Fruit fly (Drosophila melanogaster) whole organism, adult: ENCODE data around the gene Rlb1.

Experiments used
- CG11617 ChIP-seq: fragments of 200-800 bp; sonication (Bioruptor generic); optimal IDR thresholded peaks from 2 replicates; lab custom pipeline; 2017; ENCODE audit warnings: mild to moderate bottlenecking, missing biosample characterization, missing genetic modification reagents, missing genetic modification characterization
- CG12768 ChIP-seq: fragments of 200-800 bp; sonication (Bioruptor generic); optimal IDR thresholded peaks from 2 replicates; lab custom pipeline; 2017; ENCODE audit warnings: missing biosample characterization, missing genetic modification characterization, mild to moderate bottlenecking, moderate library complexity, missing genetic modification reagents
- CG14711 ChIP-seq: fragments of 200-800 bp; sonication (Bioruptor generic); optimal IDR thresholded peaks from 2 replicates; lab custom pipeline; 2018; ENCODE audit warnings: missing biosample characterization, mild to moderate bottlenecking, missing genetic modification characterization, moderate library complexity
- CG1620 ChIP-seq: fragments of 200-800 bp; sonication (Bioruptor generic); optimal IDR thresholded peaks from 2 replicates; lab custom pipeline; 2016; ENCODE audit warnings: missing biosample characterization, missing genetic modification characterization
- CG33017 ChIP-seq: fragments of 200-800 bp; sonication (Bioruptor generic); optimal IDR thresholded peaks from 2 replicates; lab custom pipeline; 2018; ENCODE audit warnings: missing biosample characterization, mild to moderate bottlenecking, missing genetic modification characterization, moderate library complexity
- CG5204 ChIP-seq: fragments of 200-800 bp; sonication (Bioruptor generic); optimal IDR thresholded peaks from 2 replicates; lab custom pipeline; 2016; ENCODE audit warnings: missing biosample characterization, missing genetic modification characterization
- CG7045 ChIP-seq: fragments of 200-800 bp; sonication (Bioruptor generic); optimal IDR thresholded peaks from 2 replicates; lab custom pipeline; 2017; ENCODE audit warnings: missing biosample characterization, mild to moderate bottlenecking, missing genetic modification characterization
- CG7101 ChIP-seq: fragments of 200-800 bp; sonication (Bioruptor generic); optimal IDR thresholded peaks from 2 replicates; lab custom pipeline; 2018; ENCODE audit warnings: missing biosample characterization, mild to moderate bottlenecking, missing genetic modification characterization, moderate library complexity
- Clk ChIP-seq: fragments of 200-800 bp; sonication (Bioruptor generic); optimal IDR thresholded peaks from 2 replicates; lab custom pipeline; 2017; ENCODE audit warnings: missing biosample characterization, missing genetic modification characterization
- Crg-1 ChIP-seq: fragments of 200-800 bp; sonication (Bioruptor generic); optimal IDR thresholded peaks from 2 replicates; lab custom pipeline; 2016; ENCODE audit warnings: missing biosample characterization, missing genetic modification characterization
- Hr96 ChIP-seq: fragments of 200-800 bp; sonication (Bioruptor generic); optimal IDR thresholded peaks from 2 replicates; lab custom pipeline; 2016; ENCODE audit warnings: missing biosample characterization, missing genetic modification characterization
- Mnt ChIP-seq: fragments of 200-800 bp; sonication (Bioruptor generic); optimal IDR thresholded peaks from 2 replicates; lab custom pipeline; 2016; ENCODE audit warnings: missing biosample characterization, mild to moderate bottlenecking, missing genetic modification characterization
- bab1 ChIP-seq: fragments of 200-800 bp; sonication (Bioruptor generic); optimal IDR thresholded peaks from 3 replicates; lab custom pipeline; 2019; ENCODE audit warnings: missing biosample characterization, mild to moderate bottlenecking, missing genetic modification characterization, moderate library complexity
- cic ChIP-seq: fragments of 200-800 bp; sonication (Bioruptor generic); optimal IDR thresholded peaks from 2 replicates; lab custom pipeline; 2017; ENCODE audit warnings: missing biosample characterization, mild to moderate bottlenecking, missing genetic modification characterization, moderate library complexity
- cnc ChIP-seq, 2 experiments: fragments of >200 bp; optimal IDR thresholded peaks; 2 replicates each; lab custom pipeline; 2017
- kay ChIP-seq: fragments of 200-800 bp; sonication (Bioruptor generic); peaks from one replicate; lab custom pipeline; 2016; ENCODE audit warnings: missing biosample characterization, missing genetic modification characterization, borderline replicate concordance
- ovo ChIP-seq: fragments of 200-800 bp; sonication (Bioruptor generic); optimal IDR thresholded peaks from 2 replicates; lab custom pipeline; 2016; ENCODE audit warnings: missing biosample characterization, missing genetic modification characterization
- pad ChIP-seq: fragments of 200-800 bp; sonication (Bioruptor generic); optimal IDR thresholded peaks from 3 replicates; lab custom pipeline; 2017; ENCODE audit warnings: missing biosample characterization, missing genetic modification characterization, mild to moderate bottlenecking, moderate library complexity, missing genetic modification reagents
- tj ChIP-seq: fragments of 200-800 bp; sonication (Bioruptor generic); optimal IDR thresholded peaks from 3 replicates; lab custom pipeline; 2017; ENCODE audit warnings: missing biosample characterization, mild to moderate bottlenecking, missing genetic modification characterization, moderate library complexity
- toe ChIP-seq: fragments of 200-800 bp; sonication (Bioruptor generic); optimal IDR thresholded peaks from 2 replicates; lab custom pipeline; 2016; ENCODE audit warnings: missing biosample characterization, missing genetic modification characterization

The Rlb1 gene

DNA sequence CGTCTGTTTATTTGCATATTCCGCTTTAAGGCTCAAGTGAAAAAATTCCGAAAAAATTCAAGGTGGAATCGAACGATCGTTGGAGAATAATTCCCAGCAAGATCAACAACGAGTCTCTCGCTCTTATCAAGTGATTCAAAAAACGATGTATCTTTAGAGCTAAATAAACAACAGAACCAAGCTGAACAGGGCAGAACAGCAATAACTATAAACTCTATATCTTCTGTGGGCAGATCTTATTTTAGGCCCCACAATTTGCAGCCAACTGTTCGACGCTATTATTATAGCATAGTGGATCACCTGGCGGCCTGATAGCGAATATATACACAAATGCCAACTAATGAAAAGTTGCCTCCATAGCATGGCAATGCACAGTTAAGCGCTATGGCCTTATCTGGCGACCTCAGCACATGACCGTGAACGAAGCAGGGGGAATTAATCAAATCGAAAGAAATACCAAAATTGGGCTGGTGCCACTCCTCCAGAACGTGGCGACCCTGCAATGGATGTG, 16.3 kb downstream of the Rlb1 start:
- TF ChIP-seq tj (GFP tag; lab: Kevin White, UChicago) (peak; percentile 21), CG7101 (tag; lab: Kevin White, UChicago) (peak; percentile 8), CG11617 (GFP tag; lab: Kevin White, UChicago) (no peak), CG33017 (tag; lab: Kevin White, UChicago) (peak; percentile 51), bab1 (GFP tag; lab: Kevin White, UChicago) (no peak), kay (GFP tag; lab: Kevin White, UChicago) (peak; percentile 71), CG7045 (GFP tag; lab: Kevin White, UChicago) (peak; percentile 7), cic (GFP tag; lab: Kevin White, UChicago) (no peak), toe (no peak)

DNA sequence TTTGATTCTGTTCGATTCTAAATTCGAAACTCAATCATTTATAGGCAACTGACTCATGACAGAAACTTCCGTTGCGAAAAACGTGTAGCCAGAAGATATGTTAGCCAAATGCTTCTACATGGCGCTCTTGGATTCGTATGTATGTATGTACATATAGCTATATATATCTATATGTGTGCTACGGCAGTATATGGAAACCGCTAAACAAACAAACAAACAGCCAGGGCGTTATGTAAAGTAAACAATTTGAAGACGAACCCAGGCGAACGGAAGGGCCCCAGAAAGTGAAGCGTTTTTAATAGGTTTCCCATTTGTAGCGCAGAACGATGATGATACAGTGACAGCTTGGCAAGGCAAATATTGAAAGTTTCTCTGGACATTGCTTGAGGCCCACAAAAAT, 16.8 kb downstream of the Rlb1 start:
- TF ChIP-seq CG5204 (GFP tag; lab: Kevin White, UChicago) (no peak), pad (no peak), kay (GFP tag; lab: Kevin White, UChicago) (peak; percentile 19), ovo (peak; percentile 68), Hr96 (GFP tag; lab: Kevin White, UChicago) (no peak), CG1620 (no peak)

DNA sequence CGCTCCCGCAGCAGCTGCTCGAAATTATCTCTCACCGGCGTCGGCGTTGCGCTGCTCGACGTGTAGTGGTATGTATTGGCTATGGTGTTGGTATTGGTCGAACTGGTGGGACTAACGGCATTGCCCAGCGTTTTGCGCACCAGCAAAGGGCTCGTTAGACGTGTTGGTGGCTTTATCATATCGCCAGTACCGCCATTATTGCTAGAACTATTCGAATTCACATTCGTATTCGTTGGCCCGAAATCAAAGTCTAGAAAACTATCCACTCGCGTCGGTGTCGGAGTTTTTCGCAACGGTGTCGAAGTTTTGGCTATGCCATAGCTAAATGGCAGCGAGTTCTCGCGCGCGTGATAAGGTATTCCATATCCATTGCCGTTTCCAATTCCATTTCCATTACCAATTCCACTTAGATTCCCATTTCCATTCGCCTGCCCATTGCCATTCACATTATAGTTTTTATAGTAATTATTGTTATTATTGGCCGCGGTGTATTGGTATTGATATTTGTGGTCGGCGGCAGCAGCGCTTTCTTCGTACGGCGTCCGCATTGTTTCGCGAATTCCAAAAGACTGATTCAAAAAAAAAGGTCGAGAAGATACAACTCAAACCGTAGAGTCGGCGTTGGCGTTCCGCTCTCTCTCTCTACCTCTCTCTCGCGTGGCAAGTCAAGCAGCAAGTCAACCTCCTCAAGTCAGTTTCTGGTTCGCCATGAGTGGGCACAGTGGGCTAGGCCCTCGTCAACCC, 19.5 kb downstream of the Rlb1 start, which contains the start of gene by:
Gene by, minus strand, starts transcription at position 575 of the 744 bp plus-strand sequence.
- TF ChIP-seq CG12768, result peak; percentile 39
- TF ChIP-seq Hr96 (GFP tag; lab: Kevin White, UChicago), result no peak
- peak; percentile 64 for TF ChIP-seq ovo
- TF ChIP-seq CG14711, result no peak
- peak; percentile 56 for TF ChIP-seq kay (GFP tag; lab: Kevin White, UChicago)
- TF ChIP-seq cic (GFP tag; lab: Kevin White, UChicago), result peak; percentile 85

DNA sequence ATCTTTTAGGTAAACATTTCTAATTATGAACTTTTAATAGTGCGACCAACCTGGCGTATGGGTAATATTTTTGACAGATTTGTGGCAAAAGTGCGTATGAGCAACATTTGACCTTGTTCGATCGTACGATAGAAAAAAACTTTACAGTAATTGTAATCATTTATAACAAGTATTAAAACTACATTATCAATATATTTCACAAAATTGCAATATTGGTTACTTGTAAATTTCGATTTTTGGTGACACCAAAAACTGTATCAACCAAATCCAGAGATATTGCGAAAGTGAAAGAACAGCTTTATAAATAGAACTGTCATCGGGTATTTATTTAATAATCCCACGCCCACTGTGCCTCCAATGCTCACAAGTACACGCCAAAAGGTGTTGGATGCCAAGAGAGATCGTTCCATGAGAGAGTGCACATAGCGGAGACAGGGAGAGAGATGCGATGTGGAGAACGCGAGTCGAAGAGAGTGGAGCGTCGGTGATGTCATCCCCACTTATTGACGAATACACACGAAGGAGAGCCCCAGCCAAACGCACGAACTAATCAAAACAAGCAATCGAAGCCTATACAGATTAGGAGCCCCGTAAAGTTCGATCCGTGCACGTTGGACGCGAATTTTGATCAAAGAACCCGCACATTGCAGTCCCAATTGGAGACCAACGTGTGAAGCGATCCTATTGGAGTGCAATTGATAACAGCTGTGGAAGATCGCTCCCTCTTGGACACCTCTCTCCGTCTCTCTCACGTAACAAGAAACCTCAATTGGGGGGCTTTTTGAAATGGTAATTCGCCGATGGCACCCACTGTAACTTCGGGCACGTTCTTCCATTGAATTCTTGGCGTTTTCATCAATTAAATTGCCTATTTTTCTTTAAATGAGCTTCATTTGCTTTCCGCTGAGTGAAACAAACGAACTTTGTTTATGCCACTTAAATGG, 20.3 kb downstream of the Rlb1 start:
- TF ChIP-seq toe, result peak; percentile 94
- peak; percentile 90 for TF ChIP-seq pad
- peak; percentile 88 for TF ChIP-seq CG33017 (tag; lab: Kevin White, UChicago)
- TF ChIP-seq Hr96 (GFP tag; lab: Kevin White, UChicago), result peak; percentile 88
- TF ChIP-seq bab1 (GFP tag; lab: Kevin White, UChicago), result peak; percentile 84
- TF ChIP-seq Crg-1 (GFP tag; lab: Kevin White, UChicago), result peak; percentile 87
- TF ChIP-seq tj (GFP tag; lab: Kevin White, UChicago), result peak; percentile 89
- TF ChIP-seq cic (GFP tag; lab: Kevin White, UChicago), result peak; percentile 72
- TF ChIP-seq Mnt, result peak; percentile 82
- TF ChIP-seq ovo, result peak; percentile 57
- TF ChIP-seq Clk, result peak; percentile 93
- peak; percentile 98 for TF ChIP-seq kay (GFP tag; lab: Kevin White, UChicago)
- peak; percentile 99 for TF ChIP-seq CG11617 (GFP tag; lab: Kevin White, UChicago)
- TF ChIP-seq CG7101 (tag; lab: Kevin White, UChicago), result peak; percentile 93
- TF ChIP-seq CG14711, result peak; percentile 81
- peak; percentile 19 to 66 for TF ChIP-seq cnc (optimal IDR thresholded peaks at IDR 0.05; lab: Kevin White, UChicago)
- TF ChIP-seq CG1620, result peak; percentile 92
- TF ChIP-seq CG7045 (GFP tag; lab: Kevin White, UChicago), result peak; percentile 96
- TF ChIP-seq CG12768, result peak; percentile 95
- peak; percentile 96 for TF ChIP-seq CG5204 (GFP tag; lab: Kevin White, UChicago)

DNA sequence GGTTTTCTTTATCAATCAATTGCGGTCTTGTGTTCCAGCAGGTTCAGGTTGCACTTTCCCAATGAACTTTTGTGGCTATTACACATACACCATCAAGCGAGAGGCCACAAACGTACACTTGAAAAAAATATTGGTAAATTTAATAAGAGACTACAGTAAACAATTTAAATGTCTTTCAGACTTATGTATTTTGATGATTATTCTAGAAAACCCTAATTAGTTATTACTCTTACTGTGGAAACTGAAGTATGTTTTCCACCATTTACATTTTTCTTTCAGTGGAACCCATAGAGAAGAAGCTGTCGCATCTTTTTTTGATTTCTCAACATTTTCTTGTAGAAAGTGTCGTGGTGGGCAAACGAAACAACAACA, 21.0 kb downstream of the Rlb1 start:
- TF ChIP-seq cic (GFP tag; lab: Kevin White, UChicago), result no peak
- TF ChIP-seq bab1 (GFP tag; lab: Kevin White, UChicago), result peak; percentile 12
- TF ChIP-seq CG7045 (GFP tag; lab: Kevin White, UChicago), result peak; percentile 29
- peak; percentile 68 for TF ChIP-seq CG14711
- TF ChIP-seq pad, result no peak
- TF ChIP-seq CG11617 (GFP tag; lab: Kevin White, UChicago), result peak; percentile 43
- TF ChIP-seq CG33017 (tag; lab: Kevin White, UChicago), result peak; percentile 46
- peak; percentile 70 for TF ChIP-seq CG7101 (tag; lab: Kevin White, UChicago)
- peak; percentile 26 for TF ChIP-seq CG1620

DNA sequence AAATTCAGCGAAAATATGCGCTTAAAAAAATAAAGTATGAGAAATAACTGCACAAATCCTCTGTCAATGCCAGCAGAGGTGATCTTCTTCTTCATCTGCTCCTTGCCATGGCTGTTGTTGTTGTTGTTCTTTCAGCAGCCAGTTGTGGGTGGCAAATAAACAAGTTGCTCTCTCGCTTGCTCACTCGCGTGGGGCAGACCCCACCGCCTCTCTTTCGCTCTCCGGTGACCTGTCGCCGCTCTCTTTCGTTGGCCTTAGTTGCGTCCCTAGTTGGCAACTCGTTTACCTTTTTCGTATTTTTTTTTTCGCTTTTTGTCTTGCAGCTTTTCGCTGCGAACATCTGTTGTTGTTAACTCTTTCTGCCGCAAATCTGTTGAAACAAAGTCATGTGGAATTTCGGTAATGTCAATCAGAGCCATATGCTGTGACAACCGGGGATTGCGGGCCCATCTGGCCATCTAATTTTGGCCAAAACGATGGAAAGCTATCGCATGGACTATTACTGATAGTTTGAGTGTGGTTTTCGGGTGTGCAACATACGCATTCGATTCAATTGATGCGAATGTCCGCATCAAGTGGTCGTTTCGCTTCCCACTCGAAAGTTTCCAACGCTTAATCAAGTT, 21.6 kb downstream of the Rlb1 start:
- no peak for TF ChIP-seq CG7045 (GFP tag; lab: Kevin White, UChicago)
- no peak for TF ChIP-seq toe
- TF ChIP-seq CG1620, result no peak
- TF ChIP-seq tj (GFP tag; lab: Kevin White, UChicago), result no peak
- no peak for TF ChIP-seq Clk
- TF ChIP-seq CG12768, result no peak
- TF ChIP-seq CG14711, result no peak
- no peak for TF ChIP-seq CG7101 (tag; lab: Kevin White, UChicago)
- no peak for TF ChIP-seq CG5204 (GFP tag; lab: Kevin White, UChicago)
- no peak for TF ChIP-seq cnc (optimal IDR thresholded peaks at IDR 0.05; lab: Kevin White, UChicago)
- no peak for TF ChIP-seq Crg-1 (GFP tag; lab: Kevin White, UChicago)
- no peak for TF ChIP-seq ovo
- TF ChIP-seq CG11617 (GFP tag; lab: Kevin White, UChicago), result no peak
- no peak for TF ChIP-seq bab1 (GFP tag; lab: Kevin White, UChicago)
- TF ChIP-seq kay (GFP tag; lab: Kevin White, UChicago), result no peak
